Fruit fly (Drosophila melanogaster) whole organism, embryonic: ENCODE data around the gene CG34126.
A peak's percentile ranks its signal among the peaks of the same experiment; 100 is the strongest.

Source experiments
- CG10366 ChIP-seq: fragments of 200-800 bp; sonication (Bioruptor generic); IDR thresholded peaks from 2 replicates; pipeline ENCODE4 v1.3.6; 2022; ENCODE audit warnings: missing biosample characterization, missing genetic modification characterization
- CG15073 ChIP-seq: fragments of 200-800 bp; sonication (Bioruptor generic); optimal IDR thresholded peaks from 2 replicates; lab custom pipeline; 2016; ENCODE audit warnings: missing biosample characterization, missing genetic modification characterization
- CG3407 ChIP-seq: fragments of 200-800 bp; sonication (Bioruptor generic); optimal IDR thresholded peaks from 2 replicates; lab custom pipeline; 2018; ENCODE audit warnings: missing biosample characterization, mild to moderate bottlenecking, missing genetic modification characterization
- CG8478 ChIP-seq: fragments of >200 bp; optimal IDR thresholded peaks from 2 replicates; lab custom pipeline; 2018
- chinmo ChIP-seq: fragments of 200-800 bp; sonication (Bioruptor generic); IDR thresholded peaks from 4 replicates; pipeline ENCODE4 v1.3.6; 2022; ENCODE audit warnings: missing biosample characterization, missing genetic modification characterization; ENCODE audit not compliant: partially characterized antibody
- hbn ChIP-seq: fragments of 200-800 bp; sonication (Bioruptor generic); IDR thresholded peaks from 2 replicates; pipeline ENCODE4 v1.3.6; 2022; ENCODE audit warnings: missing biosample characterization, missing genetic modification characterization; ENCODE audit not compliant: partially characterized antibody
- ken ChIP-seq: fragments of 200-800 bp; sonication (Bioruptor generic); IDR thresholded peaks from 3 replicates; pipeline ENCODE4 v1.3.6; 2022; ENCODE audit warnings: missing biosample characterization, missing genetic modification characterization
- psq ChIP-seq: fragments of 200-800 bp; sonication (Bioruptor generic); optimal IDR thresholded peaks from 2 replicates; lab custom pipeline; 2017; ENCODE audit warnings: missing biosample characterization, missing genetic modification characterization

DNA sequence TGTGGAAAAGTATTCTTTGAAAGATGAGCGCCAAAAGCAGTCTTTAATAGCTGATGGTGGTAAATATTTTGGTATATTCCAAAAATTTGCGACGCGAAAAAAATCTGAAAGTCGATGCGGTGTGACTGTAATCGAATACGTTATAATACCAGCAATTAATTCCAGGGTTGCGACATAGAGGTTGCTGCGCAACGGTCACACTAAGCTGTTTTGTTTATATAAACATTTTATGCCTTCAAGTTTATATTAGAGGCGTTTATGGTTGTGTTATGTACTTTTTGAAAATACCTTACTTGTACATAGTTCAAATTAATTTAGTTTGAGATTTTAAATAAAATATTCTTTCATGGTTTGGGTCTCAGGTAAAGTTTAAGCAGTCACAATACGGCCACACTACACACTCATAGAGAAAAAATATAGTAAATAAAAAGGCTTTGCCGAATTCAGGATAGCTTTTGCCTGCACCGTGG, 10.1 kb upstream of the CG34126 start, which contains the start of gene CG14043:
- TF ChIP-seq CG10366 (no peak), ken (GFP tag; lab: Robert Waterston, UW) (no peak; the same call in 2 of the 3 replicates), CG15073 (GFP tag; lab: Kevin White, UChicago) (no peak), CG3407 (no peak), CG8478 (no peak), hbn (GFP tag; lab: Robert Waterston, UW) (peak; percentile 38; the same call in 1 of the 2 replicates), psq (no peak), chinmo (GFP tag; lab: Robert Waterston, UW) (no peak)
